Fruit fly (Drosophila melanogaster): Measurements from ENCODE around the gene CG33490.

dm6 chr3L:11543681-11544299 is 30.7 kb downstream of the CG33490 start:
- TF ChIP-seq usp (GFP tag; optimal IDR thresholded peaks at IDR 0.05) (no peak), pan (optimal IDR thresholded peaks at IDR 0.05) (no peak), psq (optimal IDR thresholded peaks at IDR 0.05) (no peak), CG8478 (optimal IDR thresholded peaks at IDR 0.05) (no peak), EcR (GFP tag; optimal IDR thresholded peaks at IDR 0.05) (no peak)

Measured in whole organism.